Worm (Caenorhabditis elegans): ENCODE data around the gene Y14H12B.2.

ce11 chrII:3920611-3921010, 12.9 kb downstream of the Y14H12B.2 start:
- TF ChIP-seq lsy-2 (tag; optimal IDR thresholded peaks at IDR 0.05) (no peak), alr-1 (tag; optimal IDR thresholded peaks at IDR 0.05) (no peak), ztf-11 (tag; optimal IDR thresholded peaks at IDR 0.05) (no peak)
